Worm (Caenorhabditis elegans): ENCODE measurements around the gene F52H2.1.
A peak's percentile ranks its signal among the peaks of the same experiment; 100 is the strongest.

F52H2.1 gene

DNA sequence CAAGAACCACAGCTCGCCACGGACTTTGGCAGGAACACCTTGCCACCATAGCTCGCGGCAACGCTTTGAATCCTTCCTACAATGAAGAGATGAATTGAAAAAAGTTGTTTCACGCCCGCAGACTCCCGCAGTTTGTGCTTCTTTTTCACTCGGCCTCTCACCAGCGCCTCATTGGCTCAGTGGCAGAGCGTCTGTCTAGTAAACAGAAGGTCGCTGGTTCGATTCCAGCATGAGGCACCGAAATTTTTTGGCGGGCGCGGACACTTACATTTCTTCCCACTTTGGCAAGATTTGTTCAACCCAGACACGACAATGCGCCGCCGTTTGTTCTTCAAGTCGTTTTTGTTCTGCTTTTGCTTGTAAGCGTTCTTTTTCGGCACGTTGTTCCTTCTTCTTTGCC lies 45.0 kb upstream of the F52H2.1 start (continued):
- TF ChIP-seq cebp-1 (GFP tag; IDR thresholded peaks at IDR 0.05) (no peak), cebp-1 (tag; optimal IDR thresholded peaks at IDR 0.05) (peak; percentile 56), ccch-3 (GFP tag; optimal IDR thresholded peaks at IDR 0.05) (no peak), nhr-90 (tag; optimal IDR thresholded peaks at IDR 0.05) (peak; percentile 71), unc-62 (GFP tag; optimal IDR thresholded peaks at IDR 0.05) (no peak), let-526 (GFP tag; IDR thresholded peaks at IDR 0.05) (peak; percentile 45; the same call in 1 of the 2 replicates), bed-1 (GFP tag; IDR thresholded peaks at IDR 0.05) (no peak), hrde-1 (tag; optimal IDR thresholded peaks at IDR 0.05; ENCODE audit: borderline replicate concordance) (no peak), snpc-3.4 (tag; optimal IDR thresholded peaks at IDR 0.05) (no peak), F33H1.4 (GFP tag; IDR thresholded peaks at IDR 0.05) (no peak), attf-3 (GFP tag; conservative IDR thresholded peaks at IDR 0.05) (no peak), mcd-1 (GFP tag; IDR thresholded peaks at IDR 0.05) (peak; percentile 45; the same call in 1 of the 2 replicates), mxl-1 (tag; optimal IDR thresholded peaks at IDR 0.05) (peak; percentile 25), nhr-120 (GFP tag; IDR thresholded peaks at IDR 0.05) (0 out of 2 replicates have a peak, but pooled peaks have one; percentile 16), sdz-38 (tag; optimal IDR thresholded peaks at IDR 0.05) (no peak), atf-7 (tag; optimal IDR thresholded peaks at IDR 0.05) (no peak), athp-1 (tag; optimal IDR thresholded peaks at IDR 0.05) (no peak), lir-1 (GFP tag; conservative IDR thresholded peaks at IDR 0.05) (no peak), let-607 (tag; optimal IDR thresholded peaks at IDR 0.05) (peak in 1 of 2 experiments; percentile 47), ets-4 (GFP tag; optimal IDR thresholded peaks at IDR 0.05) (no peak), ceh-27 (GFP tag; optimal IDR thresholded peaks at IDR 0.05) (no peak), B0035.1 (tag; optimal IDR thresholded peaks at IDR 0.05) (peak; percentile 3), tlf-1 (GFP tag; optimal IDR thresholded peaks at IDR 0.05) (no peak), lsy-27 (tag; optimal IDR thresholded peaks at IDR 0.05; ENCODE audit: borderline replicate concordance, insufficient read depth) (no peak), ztf-26 (tag; optimal IDR thresholded peaks at IDR 0.05) (no peak), egl-18 (GFP tag; IDR thresholded peaks at IDR 0.05) (no peak), gei-17 (GFP tag; optimal IDR thresholded peaks at IDR 0.05) (no peak), ztf-22 (GFP tag; optimal IDR thresholded peaks at IDR 0.05) (no peak), ztf-3 (GFP tag; optimal IDR thresholded peaks at IDR 0.05) (no peak), dox-1 (GFP tag; IDR thresholded peaks at IDR 0.05) (peak; percentile 81), somi-1 (GFP tag; optimal IDR thresholded peaks at IDR 0.05) (no peak), hlh-12 (tag; optimal IDR thresholded peaks at IDR 0.05) (no peak), B0019.2 (GFP tag; conservative IDR thresholded peaks at IDR 0.05) (no peak)

DNA sequence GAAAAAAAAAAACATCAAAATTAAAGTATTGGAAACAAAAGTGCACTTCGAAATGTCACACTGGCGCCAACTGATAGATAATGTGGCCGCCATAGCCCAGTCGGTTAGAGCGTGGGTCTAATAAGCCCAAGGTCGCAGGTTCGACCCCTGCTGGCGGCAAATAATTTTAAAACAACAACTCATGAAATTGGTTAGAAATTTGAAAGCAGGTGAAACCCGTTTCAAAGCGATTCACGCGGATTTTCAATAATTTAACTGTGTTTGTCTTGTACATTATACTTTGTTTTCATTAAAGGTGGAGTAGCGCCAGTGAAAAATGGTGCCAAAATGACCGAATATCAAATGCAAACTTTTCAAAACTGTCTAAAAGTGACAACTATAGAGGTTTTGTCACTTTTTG lies 41.6 kb upstream of the F52H2.1 start:
- no peak for TF ChIP-seq somi-1 (GFP tag; optimal IDR thresholded peaks at IDR 0.05)
- peak; percentile 65 for TF ChIP-seq ztf-18 (tag; optimal IDR thresholded peaks at IDR 0.05)
- peak in 1 of 3 experiments; percentile 16 for TF ChIP-seq lin-35 (GFP tag; optimal IDR thresholded peaks at IDR 0.05)
- peak; percentile 40 for TF ChIP-seq nhr-80 (tag; optimal IDR thresholded peaks at IDR 0.05)
- TF ChIP-seq cebp-2 (GFP tag; IDR thresholded peaks at IDR 0.05), result 0 out of 2 replicates have a peak, but pooled peaks have one; percentile 12
- TF ChIP-seq atf-7 (tag; optimal IDR thresholded peaks at IDR 0.05), result peak; percentile 56
- TF ChIP-seq dox-1 (GFP tag; IDR thresholded peaks at IDR 0.05), result peak; percentile 66; the same call in 1 of the 2 replicates
- no peak for TF ChIP-seq Y53F4B.3 (GFP tag; IDR thresholded peaks at IDR 0.05)
- TF ChIP-seq akir-1 (GFP tag; optimal IDR thresholded peaks at IDR 0.05), result no peak
- peak; percentile 26 for TF ChIP-seq snpc-1.1 (tag; optimal IDR thresholded peaks at IDR 0.05; ENCODE audit: insufficient read depth)
- TF ChIP-seq F23B12.7 (tag; optimal IDR thresholded peaks at IDR 0.05; ENCODE audit: insufficient read depth), result peak; percentile 19
- TF ChIP-seq K12H6.12 (tag; optimal IDR thresholded peaks at IDR 0.05), result peak; percentile 17
- TF ChIP-seq tbx-9 (tag; optimal IDR thresholded peaks at IDR 0.05; ENCODE audit: borderline replicate concordance), result no peak
- TF ChIP-seq hrde-1 (tag; optimal IDR thresholded peaks at IDR 0.05; ENCODE audit: borderline replicate concordance), result no peak
- no peak for TF ChIP-seq ceh-40 (GFP tag; IDR thresholded peaks at IDR 0.05)
- TF ChIP-seq rec-8 (tag; optimal IDR thresholded peaks at IDR 0.05), result peak; percentile 33 to 35
- TF ChIP-seq xnd-1 (tag; optimal IDR thresholded peaks at IDR 0.05), result no peak
- TF ChIP-seq madf-8 (GFP tag; conservative IDR thresholded peaks at IDR 0.05), result no peak
- peak; percentile 52 for TF ChIP-seq hmg-1.2 (GFP tag; IDR thresholded peaks at IDR 0.05)
